Fruit fly (Drosophila melanogaster) whole organism, embryonic: Measurements from ENCODE around the gene Helz.

Source experiments
- Blimp-1 ChIP-seq: fragments of 200-800 bp; sonication (Bioruptor generic); optimal IDR thresholded peaks from 3 replicates; lab custom pipeline; 2018; ENCODE audit warnings: missing biosample characterization, missing genetic modification characterization, mild to moderate bottlenecking, moderate library complexity, missing genetic modification reagents
- CG10267 ChIP-seq: fragments of 200-800 bp; sonication (Bioruptor generic); optimal IDR thresholded peaks from 2 replicates; lab custom pipeline; 2018; ENCODE audit warnings: missing biosample characterization, mild to moderate bottlenecking, missing genetic modification characterization, moderate library complexity
- CG10366 ChIP-seq: fragments of 200-800 bp; sonication (Bioruptor generic); IDR thresholded peaks from 2 replicates; pipeline ENCODE4 v1.3.6; 2022; ENCODE audit warnings: missing biosample characterization, missing genetic modification characterization
- CG10654 ChIP-seq: fragments of 200-800 bp; sonication (Bioruptor generic); optimal IDR thresholded peaks from 2 replicates; lab custom pipeline; 2016; ENCODE audit warnings: missing biosample characterization, missing genetic modification characterization
- CG10959 ChIP-seq: fragments of 200-800 bp; sonication (Bioruptor generic); IDR thresholded peaks from 2 replicates; pipeline ENCODE4 v1.3.6; 2022; ENCODE audit warnings: missing biosample characterization, missing genetic modification characterization
- CG11504 ChIP-seq: fragments of 200-800 bp; sonication (Bioruptor generic); optimal IDR thresholded peaks from 3 replicates; lab custom pipeline; 2019; ENCODE audit warnings: missing biosample characterization, mild to moderate bottlenecking, missing genetic modification characterization, moderate library complexity
- CG1233 ChIP-seq: fragments of 200-800 bp; sonication (Bioruptor generic); optimal IDR thresholded peaks from 4 replicates; lab custom pipeline; 2018; ENCODE audit warnings: missing biosample characterization, mild to moderate bottlenecking, missing genetic modification characterization
- CG12391 ChIP-seq: fragments of 200-800 bp; sonication (Bioruptor generic); optimal IDR thresholded peaks from 3 replicates; lab custom pipeline; 2018; ENCODE audit warnings: missing biosample characterization, mild to moderate bottlenecking, missing genetic modification characterization, moderate library complexity
- CG12769 ChIP-seq: fragments of 200-800 bp; sonication (Bioruptor generic); optimal IDR thresholded peaks from 2 replicates; lab custom pipeline; 2019; ENCODE audit warnings: missing biosample characterization, mild to moderate bottlenecking, missing genetic modification characterization, moderate library complexity
- CG15011 ChIP-seq: fragments of 200-800 bp; sonication (Bioruptor generic); optimal IDR thresholded peaks from 3 replicates; lab custom pipeline; 2018; ENCODE audit warnings: missing biosample characterization, mild to moderate bottlenecking, missing genetic modification characterization
- CG15269 ChIP-seq: fragments of 200-800 bp; sonication (Bioruptor generic); optimal IDR thresholded peaks from 2 replicates; lab custom pipeline; 2018; ENCODE audit warnings: missing biosample characterization, mild to moderate bottlenecking, missing genetic modification characterization, moderate library complexity
- CG1529 ChIP-seq: fragments of 200-800 bp; sonication (Bioruptor generic); optimal IDR thresholded peaks from 3 replicates; lab custom pipeline; 2018; ENCODE audit warnings: missing biosample characterization, missing genetic modification characterization
- CG15479 ChIP-seq: fragments of 200-800 bp; sonication (Bioruptor generic); optimal IDR thresholded peaks from 3 replicates; lab custom pipeline; 2019; ENCODE audit warnings: missing biosample characterization, mild to moderate bottlenecking, missing genetic modification characterization, moderate library complexity
- CG17385 ChIP-seq: fragments of 200-800 bp; sonication (Bioruptor generic); optimal IDR thresholded peaks from 3 replicates; lab custom pipeline; 2018; ENCODE audit warnings: missing biosample characterization, mild to moderate bottlenecking, missing genetic modification characterization
- CG17802 ChIP-seq: fragments of 200-800 bp; sonication (Bioruptor generic); optimal IDR thresholded peaks from 2 replicates; lab custom pipeline; 2018; ENCODE audit warnings: missing biosample characterization, mild to moderate bottlenecking, missing genetic modification characterization, moderate library complexity
- CG1832 ChIP-seq: fragments of 200-800 bp; sonication (Bioruptor generic); optimal IDR thresholded peaks from 2 replicates; lab custom pipeline; 2017; ENCODE audit warnings: missing biosample characterization, mild to moderate bottlenecking, missing genetic modification characterization, inconsistent platforms
- CG2875 ChIP-seq: fragments of 200-800 bp; sonication (Bioruptor generic); optimal IDR thresholded peaks from 2 replicates; lab custom pipeline; 2017; ENCODE audit warnings: missing biosample characterization, mild to moderate bottlenecking, missing genetic modification characterization, missing genetic modification reagents
- CG31365 ChIP-seq: fragments of 200-800 bp; sonication (Bioruptor generic); optimal IDR thresholded peaks from 2 replicates; lab custom pipeline; 2018; ENCODE audit warnings: missing biosample characterization, mild to moderate bottlenecking, missing genetic modification characterization
- CG31388 ChIP-seq: fragments of 200-800 bp; sonication (Bioruptor generic); optimal IDR thresholded peaks from 2 replicates; lab custom pipeline; 2016; ENCODE audit warnings: missing biosample characterization, missing genetic modification characterization
- CG43689 ChIP-seq: fragments of 200-800 bp; sonication (Bioruptor generic); IDR thresholded peaks from 2 replicates; pipeline ENCODE4 v1.3.6; 2022; ENCODE audit warnings: missing biosample characterization, missing genetic modification characterization
- CG4854 ChIP-seq: fragments of 200-800 bp; sonication (Bioruptor generic); optimal IDR thresholded peaks from 2 replicates; lab custom pipeline; 2016; ENCODE audit warnings: missing biosample characterization, missing genetic modification characterization, inconsistent platforms
- CG6175 ChIP-seq: fragments of 200-800 bp; sonication (Bioruptor generic); IDR thresholded peaks from 3 replicates; pipeline ENCODE4 v1.3.6; 2022; ENCODE audit warnings: missing biosample characterization, missing genetic modification characterization
- CG6791 ChIP-seq: fragments of 200-800 bp; sonication (Bioruptor generic); IDR thresholded peaks from 3 replicates; pipeline ENCODE4 v1.3.6; 2022; ENCODE audit warnings: missing biosample characterization, missing genetic modification characterization; ENCODE audit not compliant: partially characterized antibody
- CG7357 ChIP-seq: fragments of 200-800 bp; sonication (Bioruptor generic); IDR thresholded peaks from 3 replicates; pipeline ENCODE4 v1.3.6; 2022; ENCODE audit warnings: missing biosample characterization, missing genetic modification characterization
- CG7839 ChIP-seq: fragments of 200-800 bp; sonication (Bioruptor generic); optimal IDR thresholded peaks from 3 replicates; lab custom pipeline; 2018; ENCODE audit warnings: missing biosample characterization, mild to moderate bottlenecking, missing genetic modification characterization, moderate library complexity
- CG9609 ChIP-seq: fragments of 200-800 bp; sonication (Bioruptor generic); optimal IDR thresholded peaks from 3 replicates; lab custom pipeline; 2016; ENCODE audit warnings: missing biosample characterization, missing genetic modification characterization
- Dfd ChIP-seq, 2 experiments: fragments of >200 bp; optimal IDR thresholded peaks; 2 replicates each; lab custom pipeline; 2017; ENCODE audit warnings: missing biosample characterization in 2 of 2, missing genetic modification characterization in 2 of 2
- Dip2 ChIP-seq: fragments of 200-800 bp; sonication (Bioruptor generic); IDR thresholded peaks from 2 replicates; pipeline ENCODE4 v1.3.6; 2022; ENCODE audit warnings: missing biosample characterization, missing genetic modification characterization
- Meics ChIP-seq: fragments of 200-800 bp; sonication (Bioruptor generic); optimal IDR thresholded peaks from 2 replicates; lab custom pipeline; 2017; ENCODE audit warnings: missing biosample characterization, mild to moderate bottlenecking, missing genetic modification characterization
- Nf-YA ChIP-seq: fragments of 200-800 bp; sonication (Bioruptor generic); IDR thresholded peaks from 2 replicates; pipeline ENCODE4 v1.3.6; 2022; ENCODE audit warnings: missing biosample characterization, missing genetic modification characterization
- Tbp ChIP-seq: fragments of >200 bp; optimal IDR thresholded peaks from 2 replicates; lab custom pipeline; 2018; ENCODE audit warnings: missing biosample characterization, missing genetic modification characterization
- Xbp1 ChIP-seq: fragments of 200-800 bp; sonication (Bioruptor generic); optimal IDR thresholded peaks from 3 replicates; lab custom pipeline; 2016; ENCODE audit warnings: missing biosample characterization, mild to moderate bottlenecking, missing genetic modification characterization
- ci ChIP-seq: fragments of 200-800 bp; sonication (Bioruptor generic); IDR thresholded peaks from 3 replicates; pipeline ENCODE4 v1.3.6; 2022; ENCODE audit warnings: missing biosample characterization, missing genetic modification characterization
- crol ChIP-seq: fragments of 200-800 bp; sonication (Bioruptor generic); IDR thresholded peaks from 2 replicates; pipeline ENCODE4 v1.3.6; 2022; ENCODE audit warnings: missing biosample characterization, missing genetic modification characterization
- danr ChIP-seq: fragments of 200-800 bp; sonication (Bioruptor generic); IDR thresholded peaks from 2 replicates; pipeline ENCODE4 v1.3.6; 2022; ENCODE audit warnings: missing biosample characterization, missing genetic modification characterization
- dpn ChIP-seq, 2 experiments: fragments of 200-800 bp; sonication (Bioruptor generic); optimal IDR thresholded peaks; 3 replicates each; lab custom pipeline; 2016; ENCODE audit warnings: missing biosample characterization in 2 of 2, missing genetic modification characterization in 2 of 2
- ind ChIP-seq: fragments of 200-800 bp; sonication (Bioruptor generic); optimal IDR thresholded peaks from 3 replicates; lab custom pipeline; 2016; ENCODE audit warnings: missing biosample characterization, missing genetic modification characterization
- knrl ChIP-seq: fragments of 200-800 bp; sonication (Bioruptor generic); IDR thresholded peaks from 3 replicates; pipeline ENCODE4 v1.3.6; 2022; ENCODE audit warnings: missing biosample characterization, missing genetic modification characterization; ENCODE audit not compliant: partially characterized antibody
- lola ChIP-seq, 3 experiments: fragments of >200 bp in 2 of 3; fragments of 200-800 bp in 1 of 3; sonication (Bioruptor generic) in 1 of 3; optimal IDR thresholded peaks; 2 replicates each; lab custom pipeline; 2017 to 2019; ENCODE audit warnings: missing biosample characterization in 3 of 3, missing genetic modification characterization in 3 of 3, mild to moderate bottlenecking in 1 of 3, moderate library complexity in 1 of 3
- nerfin-2 ChIP-seq: fragments of 200-800 bp; sonication (Bioruptor generic); IDR thresholded peaks from 2 replicates; pipeline ENCODE4 v1.3.6; 2022; ENCODE audit warnings: missing biosample characterization, missing genetic modification characterization; ENCODE audit not compliant: partially characterized antibody
- pnt ChIP-seq: fragments of 200-800 bp; sonication (Bioruptor generic); optimal IDR thresholded peaks from 3 replicates; lab custom pipeline; 2016; ENCODE audit warnings: missing biosample characterization, missing genetic modification characterization
- ranshi ChIP-seq: fragments of 200-800 bp; sonication (Bioruptor generic); IDR thresholded peaks from 2 replicates; pipeline ENCODE4 v1.3.6; 2022; ENCODE audit warnings: missing biosample characterization, missing genetic modification characterization
- sim ChIP-seq: fragments of 200-800 bp; sonication (Bioruptor generic); IDR thresholded peaks from 2 replicates; pipeline ENCODE4 v1.3.6; 2022; ENCODE audit warnings: missing biosample characterization, missing genetic modification characterization
- sna ChIP-seq: fragments of 200-800 bp; sonication (Bioruptor generic); IDR thresholded peaks from 2 replicates; pipeline ENCODE4 v1.3.6; 2022; ENCODE audit warnings: missing biosample characterization, missing genetic modification characterization; ENCODE audit not compliant: partially characterized antibody
- ssp ChIP-seq: fragments of 200-800 bp; sonication (Bioruptor generic); IDR thresholded peaks from 2 replicates; pipeline ENCODE4 v1.3.6; 2022; ENCODE audit warnings: missing biosample characterization, missing genetic modification characterization
- tll ChIP-seq, 2 experiments: fragments of 200-800 bp in 1 of 2; fragments of >200 bp in 1 of 2; sonication (Bioruptor generic) in 1 of 2; optimal IDR thresholded peaks; 2 replicates each; lab custom pipeline; 2017 to 2019; ENCODE audit warnings: missing biosample characterization in 2 of 2, missing genetic modification characterization in 2 of 2, mild to moderate bottlenecking in 1 of 2, moderate library complexity in 1 of 2
- toy ChIP-seq: fragments of 200-800 bp; sonication (Bioruptor generic); IDR thresholded peaks from 2 replicates; pipeline ENCODE4 v1.3.6; 2022; ENCODE audit warnings: missing biosample characterization, missing genetic modification characterization
- twi ChIP-seq: fragments of 200-800 bp; optimal IDR thresholded peaks from 2 replicates; lab custom pipeline; 2019; ENCODE audit warnings: missing biosample characterization, mild to moderate bottlenecking, missing genetic modification characterization, moderate library complexity
- vfl ChIP-seq: fragments of 200-800 bp; sonication (Bioruptor generic); optimal IDR thresholded peaks from 2 replicates; lab custom pipeline; 2016; ENCODE audit warnings: missing biosample characterization, missing genetic modification characterization
- zfh1 ChIP-seq: fragments of 200-800 bp; sonication (Bioruptor generic); IDR thresholded peaks from 3 replicates; pipeline ENCODE4 v1.3.6; 2022; ENCODE audit warnings: missing biosample characterization, missing genetic modification characterization

Helz gene

DNA sequence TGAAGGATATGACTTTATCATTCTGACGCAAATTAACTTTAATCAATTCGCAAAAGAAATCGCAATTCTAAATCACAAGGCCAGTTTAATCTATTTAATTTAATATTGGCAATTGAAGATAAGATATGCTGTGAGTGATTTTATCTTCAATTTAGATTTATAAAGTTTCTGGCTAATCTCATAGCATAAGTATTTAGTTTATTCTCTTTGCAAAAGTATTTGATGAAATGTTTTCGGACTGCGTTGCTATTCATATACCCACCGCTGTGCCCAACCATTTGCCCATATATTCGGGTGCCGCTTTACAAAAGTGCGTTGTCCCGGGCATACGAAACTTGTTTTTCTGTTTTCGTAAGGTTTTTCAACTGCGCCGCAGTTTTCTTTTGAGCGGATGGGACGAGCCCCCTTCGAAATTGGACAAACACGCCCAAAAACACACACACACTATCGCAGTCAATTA lies 4.8 kb upstream of the Helz start (continued):
- TF ChIP-seq CG17802 (tag; lab: Kevin White, UChicago) (peak; percentile 76), ssp (GFP tag; lab: Robert Waterston, UW) (peak; percentile 78), CG11504 (tag; lab: Kevin White, UChicago) (peak; percentile 97), CG15011 (peak; percentile 98), CG6175 (GFP tag; lab: Robert Waterston, UW) (peak; percentile 76; the same call in 2 of the 3 replicates), CG12769 (tag; lab: Kevin White, UChicago) (peak; percentile 86), CG31388 (GFP tag; lab: Kevin White, UChicago) (peak; percentile 92), zfh1 (GFP tag; lab: Robert Waterston, UW) (peak; percentile 82), CG10366 (GFP tag; lab: Robert Waterston, UW) (peak; percentile 84), CG17385 (GFP tag; lab: Kevin White, UChicago) (peak; percentile 96), CG4854 (GFP tag; lab: Kevin White, UChicago) (peak; percentile 93), CG10654 (GFP tag; lab: Kevin White, UChicago) (peak; percentile 93), CG1529 (GFP tag; lab: Kevin White, UChicago) (peak; percentile 97), Meics (GFP tag; lab: Kevin White, UChicago) (peak; percentile 98), pnt (GFP tag; lab: Kevin White, UChicago) (peak; percentile 90), CG7357 (peak; percentile 84), twi (peak; percentile 94), Dip2 (GFP tag; lab: Robert Waterston, UW) (0 out of 2 replicates have a peak, but pooled peaks have one; percentile 68), CG15269 (tag; lab: Kevin White, UChicago) (peak; percentile 98), CG10267 (tag; lab: Kevin White, UChicago) (peak; percentile 94), CG15479 (GFP tag; lab: Kevin White, UChicago) (no peak), sna (no peak), CG12391 (tag; lab: Kevin White, UChicago) (peak; percentile 98), CG31365 (peak; percentile 88), ranshi (GFP tag; lab: Robert Waterston, UW) (peak; percentile 88), toy (GFP tag; lab: Robert Waterston, UW) (peak; percentile 71), CG1233 (GFP tag; lab: Kevin White, UChicago) (peak; percentile 97), vfl (GFP tag; lab: Kevin White, UChicago) (peak; percentile 83), CG9609 (GFP tag; lab: Kevin White, UChicago) (peak; percentile 91), nerfin-2 (no peak), CG2875 (peak; percentile 96), lola (GFP tag; optimal IDR thresholded peaks at IDR 0.05; lab: Kevin White, UChicago) (peak in 1 of 3 experiments; percentile 98), CG10959 (peak; percentile 87), danr (GFP tag; lab: Robert Waterston, UW) (peak; percentile 85), CG43689 (GFP tag; lab: Robert Waterston, UW) (peak; percentile 81), Dfd (GFP tag; optimal IDR thresholded peaks at IDR 0.05; lab: Kevin White, UChicago) (no peak), dpn (GFP tag; optimal IDR thresholded peaks at IDR 0.05; lab: Kevin White, UChicago) (peak; percentile 95 to 96), tll (GFP tag; optimal IDR thresholded peaks at IDR 0.05; lab: Kevin White, UChicago) (peak in 1 of 2 experiments; percentile 46), ind (GFP tag; lab: Kevin White, UChicago) (peak; percentile 95), ci (peak; percentile 91), Tbp (GFP tag; lab: Kevin White, UChicago) (no peak), CG6791 (GFP tag; lab: Robert Waterston, UW) (no peak), sim (GFP tag; lab: Robert Waterston, UW) (peak; percentile 54; the same call in 1 of the 2 replicates), Nf-YA (GFP tag; lab: Robert Waterston, UW) (peak; percentile 86), CG7839 (tag; lab: Kevin White, UChicago) (peak; percentile 99), crol (GFP tag; lab: Robert Waterston, UW) (peak; percentile 30; the same call in 1 of the 2 replicates), knrl (GFP tag; lab: Robert Waterston, UW) (no peak), CG1832 (GFP tag; lab: Kevin White, UChicago) (no peak), Xbp1 (GFP tag; lab: Kevin White, UChicago) (peak; percentile 96), Blimp-1 (GFP tag; lab: Kevin White, UChicago) (peak; percentile 95)
